Fruit fly (Drosophila melanogaster): Measurements from ENCODE around the gene tj.

dm6 chr2L:19473397-19474009, 9.4 kb downstream of the tj start:
- TF ChIP-seq CG17806 (tag; optimal IDR thresholded peaks at IDR 0.05) = no peak
- no peak for TF ChIP-seq CG13204 (GFP tag; optimal IDR thresholded peaks at IDR 0.05)
